Worm (Caenorhabditis elegans) whole organism, L4 larva: ENCODE measurements around the gene hrg-6.
A peak's percentile ranks its signal among the peaks of the same experiment; 100 is the strongest.

ENCODE experiments used
- F10B5.3 ChIP-seq: sonication (generic microtip); optimal IDR thresholded peaks from 2 replicates; lab custom pipeline; 2016; ENCODE audit warnings: mild to moderate bottlenecking, missing genetic modification characterization, missing compliant biosample characterization
- F49E8.2 ChIP-seq: sonication (generic microtip); optimal IDR thresholded peaks from 2 replicates; lab custom pipeline; 2016; ENCODE audit warnings: missing compliant biosample characterization, mild to moderate bottlenecking, missing genetic modification characterization, borderline replicate concordance
- R02D3.7 ChIP-seq: fragments of 150-350 bp; sonication (generic microtip); optimal IDR thresholded peaks from 3 replicates; lab custom pipeline; 2014; ENCODE audit warnings: missing biosample characterization, missing genetic modification characterization
- T26A8.4 ChIP-seq: fragments of 200-800 bp; sonication (Bioruptor generic); IDR thresholded peaks from 2 replicates; pipeline ENCODE4 v1.3.6; 2022; ENCODE audit warnings: missing genetic modification characterization, missing compliant biosample characterization
- Y105C5A.15 ChIP-seq: fragments of 200-800 bp; sonication (Bioruptor generic); IDR thresholded peaks from 2 replicates; pipeline ENCODE4 v1.3.6; 2022; ENCODE audit warnings: missing genetic modification characterization, missing compliant biosample characterization
- Y5F2A.4 ChIP-seq: fragments of 200-800 bp; sonication (Bioruptor generic); optimal IDR thresholded peaks from 2 replicates; lab custom pipeline; 2018; ENCODE audit warnings: mild to moderate bottlenecking, missing genetic modification characterization, missing compliant biosample characterization
- ZK546.5 ChIP-seq, 2 experiments: sonication (generic microtip); optimal IDR thresholded peaks; 2 replicates each; lab custom pipeline; 2017; ENCODE audit warnings: missing biosample characterization in 2 of 2, missing genetic modification characterization in 2 of 2
- aha-1 ChIP-seq: fragments of 150-350 bp; peaks from one replicate; lab custom pipeline; 2014; ENCODE audit warnings: missing biosample characterization, missing genetic modification characterization
- aly-2 ChIP-seq: sonication (generic microtip); optimal IDR thresholded peaks from 2 replicates; lab custom pipeline; 2018; ENCODE audit warnings: missing biosample characterization, missing genetic modification characterization
- ceh-28 ChIP-seq: fragments of 150-350 bp; optimal IDR thresholded peaks from 2 replicates; lab custom pipeline; 2014; ENCODE audit warnings: missing biosample characterization, missing genetic modification reagents, missing genetic modification characterization
- ceh-44 ChIP-seq: fragments of 200-800 bp; sonication (Bioruptor generic); IDR thresholded peaks from 2 replicates; pipeline ENCODE4 v1.3.6; 2022; ENCODE audit warnings: missing genetic modification reagents, missing genetic modification characterization, missing compliant biosample characterization
- ceh-62 ChIP-seq: sonication (generic microtip); optimal IDR thresholded peaks from 2 replicates; lab custom pipeline; 2017; ENCODE audit warnings: missing biosample characterization, missing genetic modification characterization
- ceh-82 ChIP-seq: sonication (generic microtip); optimal IDR thresholded peaks from 2 replicates; lab custom pipeline; 2017; ENCODE audit warnings: missing biosample characterization, missing genetic modification characterization
- ces-1 ChIP-seq: fragments of 150-350 bp; sonication (generic microtip); optimal IDR thresholded peaks from 4 replicates; lab custom pipeline; 2014; ENCODE audit warnings: missing biosample characterization, missing genetic modification reagents, missing genetic modification characterization
- cey-2 ChIP-seq: sonication (generic microtip); optimal IDR thresholded peaks from 3 replicates; lab custom pipeline; 2017; ENCODE audit warnings: missing genetic modification characterization, mild to moderate bottlenecking, missing compliant biosample characterization, antibody characterized with exemption, borderline replicate concordance; ENCODE audit not compliant: insufficient read depth
- ctbp-1 ChIP-seq: fragments of 200-800 bp; sonication (Bioruptor generic); IDR thresholded peaks from 2 replicates; pipeline ENCODE4 v1.3.6; 2022; ENCODE audit warnings: missing genetic modification reagents, missing genetic modification characterization, missing compliant biosample characterization
- daf-8 ChIP-seq: fragments of 200-800 bp; sonication (Bioruptor generic); IDR thresholded peaks from 2 replicates; pipeline ENCODE4 v1.3.6; 2022; ENCODE audit warnings: missing genetic modification characterization, missing compliant biosample characterization
- dmd-9 ChIP-seq: fragments of 200-800 bp; sonication (Bioruptor generic); IDR thresholded peaks from 2 replicates; pipeline ENCODE4 v1.3.6; 2022; ENCODE audit warnings: missing genetic modification reagents, missing genetic modification characterization, missing compliant biosample characterization
- egl-43 ChIP-seq: fragments of 200-800 bp; sonication (Bioruptor generic); IDR thresholded peaks from 2 replicates; pipeline ENCODE4 v1.3.6; 2022; ENCODE audit warnings: missing genetic modification reagents, missing genetic modification characterization, missing compliant biosample characterization
- fkh-10 ChIP-seq: fragments of 150-350 bp; optimal IDR thresholded peaks from 2 replicates; lab custom pipeline; 2014; ENCODE audit warnings: missing biosample characterization, missing genetic modification reagents, missing genetic modification characterization
- gei-8 ChIP-seq: fragments of 200-800 bp; sonication (Bioruptor generic); optimal IDR thresholded peaks from 2 replicates; lab custom pipeline; 2018; ENCODE audit warnings: mild to moderate bottlenecking, missing genetic modification characterization, missing compliant biosample characterization
- hlh-11 ChIP-seq: fragments of 200-800 bp; sonication (Bioruptor generic); optimal IDR thresholded peaks from 2 replicates; lab custom pipeline; 2018; ENCODE audit warnings: mild to moderate bottlenecking, missing genetic modification characterization, missing compliant biosample characterization
- lin-1 ChIP-seq: fragments of 200-800 bp; sonication (Bioruptor generic); IDR thresholded peaks from 2 replicates; pipeline ENCODE4 v1.3.6; 2022; ENCODE audit warnings: missing genetic modification reagents, missing genetic modification characterization, missing compliant biosample characterization
- lin-13 ChIP-seq: fragments of 150-350 bp; optimal IDR thresholded peaks from 2 replicates; lab custom pipeline; 2014; ENCODE audit warnings: missing biosample characterization, missing genetic modification reagents, missing genetic modification characterization
- lin-15B ChIP-seq: fragments of 150-350 bp; sonication (generic microtip); optimal IDR thresholded peaks from 3 replicates; lab custom pipeline; 2014; ENCODE audit warnings: missing biosample characterization, missing genetic modification characterization
- madf-9 ChIP-seq: fragments of 200-800 bp; sonication (Bioruptor generic); conservative IDR thresholded peaks from 2 replicates; pipeline ENCODE4 v1.3.6; 2022; ENCODE audit warnings: missing genetic modification reagents, missing genetic modification characterization, missing compliant biosample characterization
- mdl-1 ChIP-seq, 2 experiments: fragments of 150-350 bp in 1 of 2; sonication (generic microtip) in 1 of 2; optimal IDR thresholded peaks; 2 replicates each; lab custom pipeline; 2014 to 2017; ENCODE audit warnings: missing biosample characterization in 2 of 2, missing genetic modification characterization in 2 of 2
- mep-1 ChIP-seq: fragments of 150-350 bp; sonication (generic microtip); optimal IDR thresholded peaks from 3 replicates; lab custom pipeline; 2014; ENCODE audit warnings: missing biosample characterization, missing genetic modification characterization
- mxl-2 ChIP-seq: fragments of 200-800 bp; sonication (Bioruptor generic); conservative IDR thresholded peaks from 2 replicates; pipeline ENCODE4 v1.3.6; 2022; ENCODE audit warnings: missing genetic modification reagents, missing genetic modification characterization, missing compliant biosample characterization
- nhr-10 ChIP-seq: fragments of 150-350 bp; optimal IDR thresholded peaks from 2 replicates; lab custom pipeline; 2014; ENCODE audit warnings: missing biosample characterization, missing genetic modification characterization
- nhr-11 ChIP-seq: fragments of 150-350 bp; optimal IDR thresholded peaks from 2 replicates; lab custom pipeline; 2014; ENCODE audit warnings: missing biosample characterization, missing genetic modification characterization
- nhr-111 ChIP-seq: fragments of 200-800 bp; sonication (Bioruptor generic); optimal IDR thresholded peaks from 2 replicates; lab custom pipeline; 2018; ENCODE audit warnings: mild to moderate bottlenecking, missing genetic modification characterization, missing compliant biosample characterization
- nhr-237 ChIP-seq: sonication (generic microtip); optimal IDR thresholded peaks from 2 replicates; lab custom pipeline; 2017; ENCODE audit warnings: missing biosample characterization, missing genetic modification characterization
- nhr-25 ChIP-seq: sonication (generic microtip); optimal IDR thresholded peaks from 2 replicates; lab custom pipeline; 2017; ENCODE audit warnings: missing genetic modification characterization, mild to moderate bottlenecking, missing compliant biosample characterization, antibody characterized with exemption, moderate library complexity, borderline replicate concordance; ENCODE audit not compliant: insufficient read depth
- nhr-28 ChIP-seq: fragments of 150-350 bp; optimal IDR thresholded peaks from 2 replicates; lab custom pipeline; 2014; ENCODE audit warnings: missing biosample characterization, missing genetic modification characterization
- nhr-41 ChIP-seq: fragments of 200-800 bp; sonication (Bioruptor generic); IDR thresholded peaks from 2 replicates; pipeline ENCODE4 v1.3.6; 2022; ENCODE audit warnings: missing genetic modification reagents, missing genetic modification characterization, missing compliant biosample characterization
- nhr-48 ChIP-seq: sonication (generic microtip); optimal IDR thresholded peaks from 2 replicates; lab custom pipeline; 2016; ENCODE audit warnings: mild to moderate bottlenecking, missing genetic modification characterization, missing compliant biosample characterization
- nhr-6 ChIP-seq: fragments of 150-350 bp; optimal IDR thresholded peaks from 2 replicates; lab custom pipeline; 2014; ENCODE audit warnings: missing biosample characterization, missing genetic modification characterization
- nhr-76 ChIP-seq: fragments of 150-350 bp; optimal IDR thresholded peaks from 2 replicates; lab custom pipeline; 2014; ENCODE audit warnings: missing biosample characterization, missing genetic modification characterization
- nhr-77 ChIP-seq: fragments of 150-350 bp; optimal IDR thresholded peaks from 2 replicates; lab custom pipeline; 2014; ENCODE audit warnings: missing biosample characterization, missing genetic modification characterization
- php-3 ChIP-seq: fragments of 200-800 bp; sonication (Bioruptor generic); IDR thresholded peaks from 2 replicates; pipeline ENCODE4 v1.3.6; 2022; ENCODE audit warnings: missing genetic modification reagents, missing genetic modification characterization, missing compliant biosample characterization
- rbr-2 ChIP-seq: sonication (generic microtip); optimal IDR thresholded peaks from 2 replicates; lab custom pipeline; 2016; ENCODE audit warnings: missing genotype, missing genetic modification characterization, missing compliant biosample characterization
- set-16 ChIP-seq: fragments of 200-800 bp; sonication (Bioruptor generic); IDR thresholded peaks from 2 replicates; pipeline ENCODE4 v1.3.6; 2022; ENCODE audit warnings: missing genetic modification reagents, missing genetic modification characterization, missing compliant biosample characterization
- snpc-4 ChIP-seq: fragments of 150-350 bp; optimal IDR thresholded peaks from 2 replicates; lab custom pipeline; 2014; ENCODE audit warnings: missing biosample characterization, missing genetic modification characterization
- spr-3 ChIP-seq: fragments of 200-800 bp; sonication (Bioruptor generic); optimal IDR thresholded peaks from 2 replicates; lab custom pipeline; 2018; ENCODE audit warnings: mild to moderate bottlenecking, missing genetic modification characterization, missing compliant biosample characterization
- tra-1 ChIP-seq: fragments of 200-800 bp; sonication (Bioruptor generic); IDR thresholded peaks from 2 replicates; pipeline ENCODE4 v1.3.6; 2022; ENCODE audit warnings: missing genetic modification reagents, missing genetic modification characterization, missing compliant biosample characterization
- unc-130 ChIP-seq: sonication (generic microtip); optimal IDR thresholded peaks from 2 replicates; lab custom pipeline; 2016; ENCODE audit warnings: missing genetic modification reagents, missing genetic modification characterization, missing compliant biosample characterization
- unc-62 ChIP-seq, 3 experiments: fragments of 150-350 bp in 1 of 3; sonication (generic microtip); optimal IDR thresholded peaks in 2 of 3; peaks in 1 of 3; 1 replicate in 1 of 3; 2 replicates in 2 of 3; lab custom pipeline; 2014 to 2017; ENCODE audit warnings: missing biosample characterization in 3 of 3, missing genetic modification characterization in 3 of 3, missing genetic modification reagents in 3 of 3, missing genotype in 1 of 3
- zip-11 ChIP-seq: fragments of 200-800 bp; sonication (Bioruptor generic); IDR thresholded peaks from 2 replicates; pipeline ENCODE4 v1.3.6; 2022; ENCODE audit warnings: missing genetic modification characterization, missing compliant biosample characterization

hrg-6 gene

DNA sequence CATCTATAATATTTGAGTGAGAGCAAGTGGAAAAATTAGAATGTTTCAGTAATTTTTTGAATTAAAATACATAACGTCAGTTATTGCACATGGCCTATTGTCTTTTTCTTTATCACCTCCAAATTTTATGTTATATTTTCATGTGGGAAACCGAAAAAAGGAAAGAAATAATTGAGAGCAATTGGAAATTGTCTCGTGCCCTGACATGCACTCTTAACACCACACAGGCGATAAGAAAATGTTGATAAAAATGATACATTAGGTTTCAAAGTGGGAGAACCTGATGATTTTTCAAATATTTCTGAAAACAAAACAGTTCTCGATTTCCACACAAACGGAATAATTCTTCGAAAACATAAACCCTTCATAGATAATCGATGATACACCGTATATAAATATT, 16.5 kb upstream of the hrg-6 start, which contains the start of gene F13H10.3 (continued):
- TF ChIP-seq aha-1 (peak; percentile 77), gei-8 (GFP tag; lab: Kevin White, UChicago) (no peak), nhr-77 (tag; lab: Kevin White, UChicago) (peak; percentile 59)

DNA sequence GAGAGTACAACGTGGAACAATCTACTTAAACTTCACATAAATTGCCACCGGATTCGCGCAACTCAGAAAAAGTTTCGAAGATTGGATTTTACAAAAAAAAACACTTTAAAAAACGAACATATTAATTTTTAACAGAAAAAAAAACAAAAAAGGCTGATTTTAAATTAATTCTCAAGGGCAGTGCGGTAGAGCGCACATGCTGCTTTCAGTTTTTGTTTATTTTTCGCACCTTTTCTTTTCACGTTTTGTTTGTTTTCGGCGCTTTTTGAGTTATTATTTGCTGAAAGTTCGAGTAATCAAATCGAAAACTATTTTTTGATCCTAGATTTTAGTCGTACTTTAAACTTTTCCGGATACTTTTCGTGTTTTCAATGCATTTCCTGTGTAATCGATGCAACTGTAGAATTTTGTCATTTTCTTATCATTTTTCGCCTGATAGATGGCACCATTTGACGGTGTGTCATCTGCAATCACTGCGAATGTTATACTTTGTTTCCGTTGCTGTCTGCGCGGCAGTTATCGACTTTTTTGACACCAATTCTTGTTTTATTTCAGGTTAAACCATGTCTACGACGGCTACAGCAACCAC, 12.3 kb upstream of the hrg-6 start, which contains the start of gene F13H10.8:
Gene F13H10.8 (plus strand): TSS at position 556 of the 589 bp plus-strand sequence.
- TF ChIP-seq mep-1 (tag; lab: Kevin White, UChicago) = peak; percentile 21
- no peak for TF ChIP-seq nhr-41 (GFP tag; lab: Robert Waterston, UW)
- no peak for TF ChIP-seq fkh-10 (GFP tag; lab: Kevin White, UChicago)
- peak; percentile 47; the same call in 1 of the 2 replicates for TF ChIP-seq php-3
- TF ChIP-seq nhr-25 = no peak
- 0 out of 2 replicates have a peak, but pooled peaks have one; percentile 51 for TF ChIP-seq lin-1 (GFP tag; lab: Robert Waterston, UW)
- TF ChIP-seq unc-62 (GFP tag; optimal IDR thresholded peaks at IDR 0.05 in 1 of 2; lab: Kevin White, UChicago) = no peak
- TF ChIP-seq unc-62 (tag; optimal IDR thresholded peaks at IDR 0.05; lab: Kevin White, UChicago) = no peak
- TF ChIP-seq ceh-82 (tag; lab: Kevin White, UChicago) = no peak
- TF ChIP-seq ceh-28 (tag; lab: Kevin White, UChicago) = no peak
- TF ChIP-seq egl-43 = no peak
- TF ChIP-seq mxl-2 (GFP tag; lab: Robert Waterston, UW) = no peak
- no peak for TF ChIP-seq tra-1
- no peak for TF ChIP-seq nhr-10 (tag; lab: Kevin White, UChicago)
- TF ChIP-seq F49E8.2 (tag; lab: Kevin White, UChicago) = no peak
- TF ChIP-seq aha-1 = no peak
- no peak for TF ChIP-seq zip-11 (GFP tag; lab: Robert Waterston, UW)
- TF ChIP-seq nhr-76 = no peak
- TF ChIP-seq dmd-9 (GFP tag; lab: Robert Waterston, UW) = no peak
- no peak for TF ChIP-seq nhr-237
- no peak for TF ChIP-seq lin-13 (GFP tag; lab: Kevin White, UChicago)
- TF ChIP-seq nhr-111 (GFP tag; lab: Kevin White, UChicago) = no peak
- TF ChIP-seq T26A8.4 (GFP tag; lab: Robert Waterston, UW) = no peak
- TF ChIP-seq Y5F2A.4 (GFP tag; lab: Kevin White, UChicago) = no peak
- TF ChIP-seq lin-15B (tag; lab: Kevin White, UChicago) = no peak
- TF ChIP-seq rbr-2 (tag; lab: Kevin White, UChicago) = no peak
- no peak for TF ChIP-seq nhr-11 (tag; lab: Kevin White, UChicago)
- no peak for TF ChIP-seq daf-8 (GFP tag; lab: Robert Waterston, UW)
- no peak for TF ChIP-seq ctbp-1 (GFP tag; lab: Robert Waterston, UW)
- TF ChIP-seq ZK546.5 (tag; optimal IDR thresholded peaks at IDR 0.05; lab: Kevin White, UChicago) = no peak
- TF ChIP-seq Y105C5A.15 (GFP tag; lab: Robert Waterston, UW) = no peak
- peak; percentile 69 for TF ChIP-seq nhr-28 (tag; lab: Kevin White, UChicago)
- TF ChIP-seq F10B5.3 (tag; lab: Kevin White, UChicago) = no peak
- no peak for TF ChIP-seq spr-3 (GFP tag; lab: Kevin White, UChicago)
- no peak for TF ChIP-seq madf-9 (GFP tag; lab: Robert Waterston, UW)
- no peak for TF ChIP-seq nhr-6 (tag; lab: Kevin White, UChicago)
- TF ChIP-seq aly-2 (tag; lab: Kevin White, UChicago) = no peak
- no peak for TF ChIP-seq ceh-44 (GFP tag; lab: Robert Waterston, UW)
- TF ChIP-seq cey-2 = no peak
- TF ChIP-seq nhr-48 (tag; lab: Kevin White, UChicago) = no peak
- no peak for TF ChIP-seq gei-8 (GFP tag; lab: Kevin White, UChicago)
- TF ChIP-seq unc-130 (GFP tag; lab: Kevin White, UChicago) = no peak
- TF ChIP-seq hlh-11 = peak; percentile 69
- no peak for TF ChIP-seq ceh-62 (tag; lab: Kevin White, UChicago)
- TF ChIP-seq mdl-1 (tag; optimal IDR thresholded peaks at IDR 0.05; lab: Kevin White, UChicago) = peak in 1 of 2 experiments; percentile 44
- no peak for TF ChIP-seq ces-1 (GFP tag; lab: Kevin White, UChicago)
- no peak for TF ChIP-seq R02D3.7 (tag; lab: Kevin White, UChicago)
- no peak for TF ChIP-seq set-16 (GFP tag; lab: Robert Waterston, UW)
- no peak for TF ChIP-seq snpc-4 (tag; lab: Kevin White, UChicago)
